Worm (Caenorhabditis elegans): ENCODE results near the gene T05C1.5.

- TF ChIP-seq egl-27 (tag; optimal IDR thresholded peaks at IDR 0.05): no peak
- TF ChIP-seq ztf-11 (tag; optimal IDR thresholded peaks at IDR 0.05): no peak
- TF ChIP-seq nhr-237 (tag; optimal IDR thresholded peaks at IDR 0.05): no peak
- no peak for TF ChIP-seq ceh-9 (tag; optimal IDR thresholded peaks at IDR 0.05)
- no peak for TF ChIP-seq ztf-4 (tag; optimal IDR thresholded peaks at IDR 0.05)
- no peak for TF ChIP-seq aly-2 (tag; optimal IDR thresholded peaks at IDR 0.05)
Observed at ce11 chrII:4510684-4511083, 20.1 kb upstream of the T05C1.5 start.

All from whole organism, L3 larva.